Fruit fly (Drosophila melanogaster) whole organism, embryonic: ENCODE results near the gene Bfc.

ENCODE experiments used
- Awh ChIP-seq: fragments of 200-800 bp; sonication (Bioruptor generic); IDR thresholded peaks from 2 replicates; pipeline ENCODE4, ENCODE4 v1.3.6; 2022; ENCODE audit warnings: missing biosample characterization, missing genetic modification characterization
- Bteb2 ChIP-seq: fragments of 200-800 bp; sonication (Bioruptor generic); optimal IDR thresholded peaks from 2 replicates; lab custom pipeline; 2016; ENCODE audit warnings: missing biosample characterization, missing genetic modification characterization
- CG10274 ChIP-seq: fragments of 200-800 bp; sonication (Bioruptor generic); optimal IDR thresholded peaks from 3 replicates; lab custom pipeline; 2017; ENCODE audit warnings: missing biosample characterization, mild to moderate bottlenecking, missing genetic modification characterization
- CG11085 ChIP-seq: fragments of 200-800 bp; sonication (Bioruptor generic); IDR thresholded peaks from 2 replicates; pipeline ENCODE4 v1.3.6; 2022; ENCODE audit warnings: missing biosample characterization, missing genetic modification characterization
- CG16813 ChIP-seq: fragments of 200-800 bp; sonication (Bioruptor generic); IDR thresholded peaks from 3 replicates; pipeline ENCODE4 v1.3.6; 2022; ENCODE audit warnings: missing biosample characterization, missing genetic modification characterization; ENCODE audit not compliant: partially characterized antibody
- CG16863 ChIP-seq: fragments of 200-800 bp; sonication (Bioruptor generic); optimal IDR thresholded peaks from 3 replicates; lab custom pipeline; 2016; ENCODE audit warnings: missing biosample characterization, missing genetic modification characterization
- CG17568 ChIP-seq: fragments of 200-800 bp; sonication (Bioruptor generic); optimal IDR thresholded peaks from 2 replicates; lab custom pipeline; 2018; ENCODE audit warnings: missing biosample characterization, mild to moderate bottlenecking, missing genetic modification characterization, moderate library complexity
- CG18599 ChIP-seq: fragments of 200-800 bp; sonication (Bioruptor generic); optimal IDR thresholded peaks from 3 replicates; lab custom pipeline; 2017; ENCODE audit warnings: missing biosample characterization, missing genetic modification characterization, mild to moderate bottlenecking, moderate library complexity, missing genetic modification reagents
- CG43689 ChIP-seq: fragments of 200-800 bp; sonication (Bioruptor generic); IDR thresholded peaks from 2 replicates; pipeline ENCODE4 v1.3.6; 2022; ENCODE audit warnings: missing biosample characterization, missing genetic modification characterization
- CG4404 ChIP-seq: fragments of 200-800 bp; sonication (Bioruptor generic); IDR thresholded peaks from 2 replicates; pipeline ENCODE4 v1.3.6; 2022; ENCODE audit warnings: missing biosample characterization, missing genetic modification characterization
- CG4617 ChIP-seq: fragments of 200-800 bp; sonication (Bioruptor generic); optimal IDR thresholded peaks from 3 replicates; lab custom pipeline; 2016; ENCODE audit warnings: missing biosample characterization, missing genetic modification characterization, borderline replicate concordance
- CG4730 ChIP-seq: fragments of 200-800 bp; sonication (Bioruptor generic); IDR thresholded peaks from 2 replicates; pipeline ENCODE4 v1.3.6; 2022; ENCODE audit warnings: missing biosample characterization, missing genetic modification characterization
- CG6683 ChIP-seq: fragments of 200-800 bp; sonication (Bioruptor generic); optimal IDR thresholded peaks from 2 replicates; lab custom pipeline; 2017; ENCODE audit warnings: missing biosample characterization, mild to moderate bottlenecking, missing genetic modification characterization, missing genetic modification reagents
- CG6854 ChIP-seq: fragments of 200-800 bp; sonication (Bioruptor generic); optimal IDR thresholded peaks from 3 replicates; lab custom pipeline; 2017; ENCODE audit warnings: missing biosample characterization, mild to moderate bottlenecking, missing genetic modification characterization
- Dbx ChIP-seq: fragments of 200-800 bp; sonication (Bioruptor generic); IDR thresholded peaks from 3 replicates; pipeline ENCODE4 v1.3.6; 2022; ENCODE audit warnings: missing biosample characterization, missing genetic modification characterization
- Deaf1 ChIP-seq: fragments of 200-800 bp; optimal IDR thresholded peaks from 3 replicates; lab custom pipeline; 2019; ENCODE audit warnings: missing biosample characterization, mild to moderate bottlenecking, missing genetic modification characterization, moderate library complexity
- Dip2 ChIP-seq: fragments of 200-800 bp; sonication (Bioruptor generic); IDR thresholded peaks from 2 replicates; pipeline ENCODE4 v1.3.6; 2022; ENCODE audit warnings: missing biosample characterization, missing genetic modification characterization
- ERR ChIP-seq: fragments of 200-800 bp; sonication (Bioruptor generic); optimal IDR thresholded peaks from 2 replicates; lab custom pipeline; 2016; ENCODE audit warnings: missing biosample characterization, missing genetic modification characterization
- Ets65A ChIP-seq: fragments of 200-800 bp; sonication (Bioruptor generic); peaks from one replicate; lab custom pipeline; 2016; ENCODE audit warnings: missing biosample characterization, missing genetic modification characterization
- HLH3B ChIP-seq: fragments of 200-800 bp; sonication (Bioruptor generic); IDR thresholded peaks from 2 replicates; pipeline ENCODE4 v1.3.6; 2022; ENCODE audit warnings: missing biosample characterization, missing genetic modification characterization
- HmgD ChIP-seq: fragments of 200-800 bp; sonication (Bioruptor generic); optimal IDR thresholded peaks from 3 replicates; lab custom pipeline; 2016; ENCODE audit warnings: missing biosample characterization, missing genetic modification characterization
- Lpt ChIP-seq: fragments of >200 bp; optimal IDR thresholded peaks from 2 replicates; lab custom pipeline; 2018; ENCODE audit warnings: missing biosample characterization, missing genetic modification characterization
- Meics ChIP-seq: fragments of 200-800 bp; sonication (Bioruptor generic); optimal IDR thresholded peaks from 2 replicates; lab custom pipeline; 2017; ENCODE audit warnings: missing biosample characterization, mild to moderate bottlenecking, missing genetic modification characterization
- NFAT ChIP-seq: fragments of 200-800 bp; sonication (Bioruptor generic); IDR thresholded peaks from 2 replicates; pipeline ENCODE4 v1.3.6; 2022; ENCODE audit warnings: missing biosample characterization, missing genetic modification characterization
- NfI ChIP-seq: fragments of 200-800 bp; sonication (Bioruptor generic); optimal IDR thresholded peaks from 3 replicates; lab custom pipeline; 2018; ENCODE audit warnings: missing biosample characterization, mild to moderate bottlenecking, missing genetic modification characterization, moderate library complexity
- Oaz ChIP-seq: fragments of 200-800 bp; sonication (Bioruptor generic); IDR thresholded peaks from 2 replicates; pipeline ENCODE4 v1.3.6; 2022; ENCODE audit warnings: missing biosample characterization, missing genetic modification characterization
- Oli ChIP-seq: fragments of 200-800 bp; sonication (Bioruptor generic); optimal IDR thresholded peaks from 2 replicates; lab custom pipeline; 2018; ENCODE audit warnings: missing biosample characterization, mild to moderate bottlenecking, missing genetic modification characterization, moderate library complexity
- PHDP ChIP-seq: fragments of 200-800 bp; sonication (Bioruptor generic); optimal IDR thresholded peaks from 3 replicates; lab custom pipeline; 2018; ENCODE audit warnings: missing biosample characterization, mild to moderate bottlenecking, missing genetic modification characterization, moderate library complexity
- Spps ChIP-seq: fragments of 200-800 bp; sonication (Bioruptor generic); optimal IDR thresholded peaks from 2 replicates; lab custom pipeline; 2018; ENCODE audit warnings: missing biosample characterization, mild to moderate bottlenecking, missing genetic modification characterization
- ato ChIP-seq: fragments of 200-800 bp; sonication (Bioruptor generic); IDR thresholded peaks from 2 replicates; pipeline ENCODE4 v1.3.6; 2022; ENCODE audit warnings: missing biosample characterization, missing genetic modification characterization; ENCODE audit not compliant: partially characterized antibody
- bowl ChIP-seq: fragments of 200-800 bp; sonication (Bioruptor generic); IDR thresholded peaks from 2 replicates; pipeline ENCODE4 v1.3.6; 2022; ENCODE audit warnings: missing biosample characterization, missing genetic modification characterization
- btn ChIP-seq: fragments of 200-800 bp; sonication (Bioruptor generic); optimal IDR thresholded peaks from 2 replicates; lab custom pipeline; 2016; ENCODE audit warnings: missing biosample characterization, missing genetic modification characterization
- danr ChIP-seq: fragments of 200-800 bp; sonication (Bioruptor generic); IDR thresholded peaks from 2 replicates; pipeline ENCODE4 v1.3.6; 2022; ENCODE audit warnings: missing biosample characterization, missing genetic modification characterization
- gem ChIP-seq: fragments of 200-800 bp; sonication (Bioruptor generic); optimal IDR thresholded peaks from 2 replicates; lab custom pipeline; 2019; ENCODE audit warnings: missing biosample characterization, mild to moderate bottlenecking, missing genetic modification characterization, moderate library complexity
- gsb-n ChIP-seq: fragments of 200-800 bp; sonication (Bioruptor generic); optimal IDR thresholded peaks from 3 replicates; lab custom pipeline; 2018; ENCODE audit warnings: missing biosample characterization, mild to moderate bottlenecking, missing genetic modification characterization
- hkb ChIP-seq, 2 experiments: fragments of 200-800 bp in 1 of 2; fragments of >200 bp in 1 of 2; sonication (Bioruptor generic) in 1 of 2; IDR thresholded peaks in 1 of 2; optimal IDR thresholded peaks in 1 of 2; 2 replicates each; pipeline versions ENCODE4 v1.3.6 to Lab custom; 2017 to 2022; ENCODE audit warnings: missing biosample characterization in 1 of 2, missing genetic modification characterization in 1 of 2
- klu ChIP-seq: fragments of 200-800 bp; sonication (Bioruptor generic); IDR thresholded peaks from 2 replicates; pipeline ENCODE4 v1.3.6; 2022; ENCODE audit warnings: missing biosample characterization, missing genetic modification characterization
- nmo ChIP-seq: fragments of 200-800 bp; sonication (Bioruptor generic); optimal IDR thresholded peaks from 2 replicates; lab custom pipeline; 2018; ENCODE audit warnings: missing biosample characterization, mild to moderate bottlenecking, missing genetic modification characterization, moderate library complexity
- pan ChIP-seq, 4 experiments: fragments of >200 bp in 3 of 4; fragments of 200-800 bp in 1 of 4; sonication (Bioruptor generic) in 1 of 4; optimal IDR thresholded peaks in 3 of 4; IDR thresholded peaks in 1 of 4; 2 replicates each; pipeline versions ENCODE4 v1.3.6 to Lab custom; 2017 to 2022; ENCODE audit warnings: missing biosample characterization in 2 of 4, missing genetic modification characterization in 2 of 4, mixed read lengths in 1 of 4
- pb ChIP-seq: fragments of 200-800 bp; sonication (Bioruptor generic); optimal IDR thresholded peaks from 3 replicates; lab custom pipeline; 2016; ENCODE audit warnings: missing biosample characterization, missing genetic modification characterization
- pita ChIP-seq: fragments of 200-800 bp; sonication (Bioruptor generic); optimal IDR thresholded peaks from 2 replicates; lab custom pipeline; 2017; ENCODE audit warnings: missing biosample characterization, mild to moderate bottlenecking, missing genetic modification characterization
- rib ChIP-seq: fragments of 200-800 bp; sonication (Bioruptor generic); IDR thresholded peaks from 2 replicates; pipeline ENCODE4 v1.3.6; 2022; ENCODE audit warnings: missing biosample characterization, missing genetic modification characterization
- row ChIP-seq: fragments of 200-800 bp; sonication (Bioruptor generic); IDR thresholded peaks from 3 replicates; pipeline ENCODE4 v1.3.6; 2022; ENCODE audit warnings: missing biosample characterization, missing genetic modification characterization
- run ChIP-seq: fragments of 200-800 bp; sonication (Bioruptor generic); optimal IDR thresholded peaks from 3 replicates; lab custom pipeline; 2018; ENCODE audit warnings: missing biosample characterization, mild to moderate bottlenecking, missing genetic modification characterization
- sens ChIP-seq: fragments of 200-800 bp; sonication (Bioruptor generic); peaks from one replicate; lab custom pipeline; 2016; ENCODE audit warnings: missing biosample characterization, missing genetic modification characterization
- sisA ChIP-seq: fragments of 200-800 bp; sonication (Bioruptor generic); IDR thresholded peaks from 2 replicates; pipeline ENCODE4 v1.3.6; 2022; ENCODE audit warnings: missing biosample characterization, missing genetic modification characterization
- slbo ChIP-seq: fragments of 200-800 bp; sonication (Bioruptor generic); IDR thresholded peaks from 2 replicates; pipeline ENCODE4 v1.3.6; 2022; ENCODE audit warnings: missing biosample characterization, missing genetic modification characterization
- trh ChIP-seq: fragments of 200-800 bp; sonication (Bioruptor generic); optimal IDR thresholded peaks from 2 replicates; lab custom pipeline; 2016; ENCODE audit warnings: missing biosample characterization, missing genetic modification characterization
- ttk ChIP-seq: fragments of 200-800 bp; sonication (Bioruptor generic); IDR thresholded peaks from 2 replicates; pipeline ENCODE4 v2.1.2; 2022; ENCODE audit warnings: missing biosample characterization, missing genetic modification characterization
- tx ChIP-seq: fragments of 200-800 bp; sonication (Bioruptor generic); optimal IDR thresholded peaks from 2 replicates; lab custom pipeline; 2016; ENCODE audit warnings: missing biosample characterization, missing genetic modification characterization
- unc-4 ChIP-seq: fragments of 200-800 bp; sonication (Bioruptor generic); IDR thresholded peaks from 2 replicates; pipeline ENCODE4 v1.3.6; 2022; ENCODE audit warnings: missing biosample characterization, missing genetic modification characterization; ENCODE audit not compliant: partially characterized antibody

Bfc gene

dm6 chr3L:1216460-1216859 is 34.0 kb upstream of the Bfc start (continued):
- no peak for TF ChIP-seq Dip2 (GFP tag; lab: Robert Waterston, UW)
- no peak for TF ChIP-seq NFAT (GFP tag; lab: Robert Waterston, UW)
- TF ChIP-seq Lpt (GFP tag; lab: Kevin White, UChicago), result no peak
- TF ChIP-seq CG4730, result no peak
- no peak for TF ChIP-seq CG43689
- no peak for TF ChIP-seq CG10274 (GFP tag; lab: Kevin White, UChicago)
- peak; percentile 75 for TF ChIP-seq Ets65A (GFP tag; lab: Kevin White, UChicago)
- no peak for TF ChIP-seq CG16813
- no peak for TF ChIP-seq klu (GFP tag; lab: Robert Waterston, UW)
- TF ChIP-seq Meics (GFP tag; lab: Kevin White, UChicago), result no peak
- TF ChIP-seq pan (optimal IDR thresholded peaks at IDR 0.05; lab: Kevin White, UChicago), result no peak
- TF ChIP-seq pan (GFP tag; optimal IDR thresholded peaks at IDR 0.05 in 1 of 2, IDR thresholded peaks at IDR 0.05 in 1 of 2), result no peak
- TF ChIP-seq Oli (tag; lab: Kevin White, UChicago), result peak; percentile 49
- TF ChIP-seq pb (GFP tag; lab: Kevin White, UChicago), result no peak
- TF ChIP-seq gsb-n (tag; lab: Kevin White, UChicago), result peak; percentile 58
- TF ChIP-seq nmo, result peak; percentile 55
- TF ChIP-seq Oaz (GFP tag; lab: Robert Waterston, UW), result no peak
- TF ChIP-seq NfI (GFP tag; lab: Kevin White, UChicago), result peak; percentile 13
- TF ChIP-seq Dbx (GFP tag; lab: Robert Waterston, UW), result 0 out of 3 replicates have a peak, but pooled peaks have one; percentile 19
- TF ChIP-seq rib (GFP tag; lab: Robert Waterston, UW), result no peak
- TF ChIP-seq PHDP (tag; lab: Kevin White, UChicago), result peak; percentile 35
- no peak for TF ChIP-seq bowl (GFP tag; lab: Robert Waterston, UW)
- no peak for TF ChIP-seq CG16863 (GFP tag; lab: Kevin White, UChicago)
- no peak for TF ChIP-seq unc-4 (GFP tag; lab: Robert Waterston, UW)
- TF ChIP-seq Awh, result no peak
- peak; percentile 50; the same call in 2 of the 3 replicates for TF ChIP-seq row (GFP tag; lab: Robert Waterston, UW)
- no peak for TF ChIP-seq tx (GFP tag; lab: Kevin White, UChicago)
- TF ChIP-seq CG6683 (GFP tag; lab: Kevin White, UChicago), result no peak
- TF ChIP-seq pita (GFP tag; lab: Kevin White, UChicago), result no peak
- no peak for TF ChIP-seq danr (GFP tag; lab: Robert Waterston, UW)
- TF ChIP-seq HmgD (GFP tag; lab: Kevin White, UChicago), result no peak
- TF ChIP-seq sens (GFP tag; lab: Kevin White, UChicago), result peak; percentile 94
- TF ChIP-seq trh (GFP tag; lab: Kevin White, UChicago), result no peak
- 0 out of 2 replicates have a peak, but pooled peaks have one; percentile 7 for TF ChIP-seq slbo (GFP tag; lab: Robert Waterston, UW)
- TF ChIP-seq ERR (GFP tag; lab: Kevin White, UChicago), result no peak
- TF ChIP-seq CG6854, result no peak
- TF ChIP-seq Bteb2 (GFP tag; lab: Kevin White, UChicago), result no peak
- TF ChIP-seq hkb (optimal IDR thresholded peaks at IDR 0.05; lab: Kevin White, UChicago), result no peak
- peak; percentile 73; the same call in 1 of the 2 replicates for TF ChIP-seq hkb (GFP tag; IDR thresholded peaks at IDR 0.05; lab: Robert Waterston, UW)
- peak; percentile 47 for TF ChIP-seq btn (GFP tag; lab: Kevin White, UChicago)
- no peak for TF ChIP-seq run (tag; lab: Kevin White, UChicago)
- peak; percentile 65 for TF ChIP-seq gem (tag; lab: Kevin White, UChicago)
- 0 out of 2 replicates have a peak, but pooled peaks have one; percentile 30 for TF ChIP-seq ttk
- peak; percentile 65 for TF ChIP-seq sisA (GFP tag; lab: Robert Waterston, UW)
- TF ChIP-seq CG17568 (GFP tag; lab: Kevin White, UChicago), result no peak
- no peak for TF ChIP-seq Deaf1 (tag; lab: Kevin White, UChicago)
- TF ChIP-seq CG4617 (GFP tag; lab: Kevin White, UChicago), result no peak
- peak; percentile 21 for TF ChIP-seq Spps (tag; lab: Kevin White, UChicago)
- TF ChIP-seq ato (GFP tag; lab: Robert Waterston, UW), result no peak
- peak; percentile 64; the same call in 1 of the 2 replicates for TF ChIP-seq HLH3B (GFP tag; lab: Robert Waterston, UW)
- TF ChIP-seq CG18599 (GFP tag; lab: Kevin White, UChicago), result peak; percentile 29
- TF ChIP-seq CG4404 (GFP tag; lab: Robert Waterston, UW), result 0 out of 2 replicates have a peak, but pooled peaks have one; percentile 8
- TF ChIP-seq CG11085 (GFP tag; lab: Robert Waterston, UW), result no peak
